Worm (Caenorhabditis elegans) whole organism, L4 larva: Measurements from ENCODE around the gene F44E7.9.

Source experiments
- F10B5.3 ChIP-seq: sonication (generic microtip); optimal IDR thresholded peaks from 2 replicates; lab custom pipeline; 2016; ENCODE audit warnings: mild to moderate bottlenecking, missing genetic modification characterization, missing compliant biosample characterization
- F26F4.8 ChIP-seq: fragments of 200-800 bp; sonication (Bioruptor generic); conservative IDR thresholded peaks from 2 replicates; pipeline ENCODE4 v1.3.6; 2022; ENCODE audit warnings: missing genetic modification characterization, missing compliant biosample characterization
- T20F7.1 ChIP-seq: fragments of 200-800 bp; sonication (Bioruptor generic); optimal IDR thresholded peaks from 2 replicates; lab custom pipeline; 2018; ENCODE audit warnings: mild to moderate bottlenecking, missing genetic modification characterization, missing compliant biosample characterization
- T26A8.4 ChIP-seq: fragments of 200-800 bp; sonication (Bioruptor generic); IDR thresholded peaks from 2 replicates; pipeline ENCODE4 v1.3.6; 2022; ENCODE audit warnings: missing genetic modification characterization, missing compliant biosample characterization
- ZK546.5 ChIP-seq, 2 experiments: sonication (generic microtip); optimal IDR thresholded peaks; 2 replicates each; lab custom pipeline; 2017; ENCODE audit warnings: missing biosample characterization in 2 of 2, missing genetic modification characterization in 2 of 2
- aha-1 ChIP-seq: fragments of 150-350 bp; peaks from one replicate; lab custom pipeline; 2014; ENCODE audit warnings: missing biosample characterization, missing genetic modification characterization
- ama-1 ChIP-seq: fragments of 150-350 bp; optimal IDR thresholded peaks from 2 replicates; lab custom pipeline; 2014; ENCODE audit warnings: inconsistent platforms, mixed read lengths
- attf-4 ChIP-seq: sonication (generic microtip); optimal IDR thresholded peaks from 3 replicates; lab custom pipeline; 2017; ENCODE audit warnings: missing biosample characterization, missing genetic modification characterization
- ceh-32 ChIP-seq: sonication (generic microtip); optimal IDR thresholded peaks from 2 replicates; lab custom pipeline; 2016; ENCODE audit warnings: mild to moderate bottlenecking, missing genetic modification characterization, missing compliant biosample characterization; ENCODE audit not compliant: poor library complexity
- ceh-44 ChIP-seq: fragments of 200-800 bp; sonication (Bioruptor generic); IDR thresholded peaks from 2 replicates; pipeline ENCODE4 v1.3.6; 2022; ENCODE audit warnings: missing genetic modification reagents, missing genetic modification characterization, missing compliant biosample characterization
- ces-1 ChIP-seq: fragments of 150-350 bp; sonication (generic microtip); optimal IDR thresholded peaks from 4 replicates; lab custom pipeline; 2014; ENCODE audit warnings: missing biosample characterization, missing genetic modification reagents, missing genetic modification characterization
- cey-2 ChIP-seq: sonication (generic microtip); optimal IDR thresholded peaks from 3 replicates; lab custom pipeline; 2017; ENCODE audit warnings: missing genetic modification characterization, mild to moderate bottlenecking, missing compliant biosample characterization, antibody characterized with exemption, borderline replicate concordance; ENCODE audit not compliant: insufficient read depth
- daf-12 ChIP-seq: fragments of 150-350 bp; optimal IDR thresholded peaks from 2 replicates; lab custom pipeline; 2014; ENCODE audit warnings: missing biosample characterization, missing genetic modification reagents, missing genetic modification characterization
- daf-19 ChIP-seq: fragments of 200-800 bp; sonication (Bioruptor generic); conservative IDR thresholded peaks from 2 replicates; pipeline ENCODE4 v1.3.6; 2022; ENCODE audit warnings: missing genetic modification characterization, missing compliant biosample characterization
- daf-8 ChIP-seq: fragments of 200-800 bp; sonication (Bioruptor generic); IDR thresholded peaks from 2 replicates; pipeline ENCODE4 v1.3.6; 2022; ENCODE audit warnings: missing genetic modification characterization, missing compliant biosample characterization
- dmd-9 ChIP-seq: fragments of 200-800 bp; sonication (Bioruptor generic); IDR thresholded peaks from 2 replicates; pipeline ENCODE4 v1.3.6; 2022; ENCODE audit warnings: missing genetic modification reagents, missing genetic modification characterization, missing compliant biosample characterization
- dve-1 ChIP-seq: sonication (generic microtip); optimal IDR thresholded peaks from 2 replicates; lab custom pipeline; 2017; ENCODE audit warnings: antibody characterized with exemption, mild to moderate bottlenecking, missing genetic modification characterization, missing compliant biosample characterization; ENCODE audit not compliant: insufficient read depth
- egl-27 ChIP-seq: sonication (generic microtip); optimal IDR thresholded peaks from 3 replicates; lab custom pipeline; 2017; ENCODE audit warnings: missing biosample characterization, missing genetic modification reagents, missing genetic modification characterization
- gei-8 ChIP-seq: fragments of 200-800 bp; sonication (Bioruptor generic); optimal IDR thresholded peaks from 2 replicates; lab custom pipeline; 2018; ENCODE audit warnings: mild to moderate bottlenecking, missing genetic modification characterization, missing compliant biosample characterization
- hif-1 ChIP-seq, 2 experiments: sonication (generic microtip); optimal IDR thresholded peaks; 2 replicates each; lab custom pipeline; 2016 to 2017; ENCODE audit warnings: missing compliant biosample characterization in 2 of 2, missing genetic modification characterization in 2 of 2, missing genetic modification reagents in 2 of 2, missing genotype in 2 of 2, mild to moderate bottlenecking in 1 of 2
- hmg-1.1 ChIP-seq: fragments of 200-800 bp; sonication (Bioruptor generic); IDR thresholded peaks from 2 replicates; pipeline ENCODE4 v1.3.6; 2022; ENCODE audit warnings: missing genetic modification reagents, missing genetic modification characterization, missing compliant biosample characterization
- jun-1 ChIP-seq: fragments of 150-350 bp; optimal IDR thresholded peaks from 2 replicates; lab custom pipeline; 2014; ENCODE audit warnings: missing biosample characterization, missing genetic modification reagents, missing genetic modification characterization
- lin-1 ChIP-seq: fragments of 200-800 bp; sonication (Bioruptor generic); IDR thresholded peaks from 2 replicates; pipeline ENCODE4 v1.3.6; 2022; ENCODE audit warnings: missing genetic modification reagents, missing genetic modification characterization, missing compliant biosample characterization
- lsy-2 ChIP-seq, 2 experiments: fragments of 150-350 bp in 1 of 2; sonication (generic microtip) in 1 of 2; optimal IDR thresholded peaks; 2 replicates each; lab custom pipeline; 2014 to 2017; ENCODE audit warnings: missing biosample characterization in 2 of 2, missing genetic modification characterization in 2 of 2
- madf-5 ChIP-seq, 2 experiments: fragments of 200-800 bp; sonication (Bioruptor generic); IDR thresholded peaks; 2 replicates each; pipeline ENCODE4 v1.3.6; 2022; ENCODE audit warnings: missing compliant biosample characterization in 2 of 2, missing genetic modification characterization in 2 of 2
- mdl-1 ChIP-seq, 2 experiments: fragments of 150-350 bp in 1 of 2; sonication (generic microtip) in 1 of 2; optimal IDR thresholded peaks; 2 replicates each; lab custom pipeline; 2014 to 2017; ENCODE audit warnings: missing biosample characterization in 2 of 2, missing genetic modification characterization in 2 of 2
- mdt-29 ChIP-seq: fragments of 200-800 bp; sonication (Bioruptor generic); IDR thresholded peaks from 2 replicates; pipeline ENCODE4 v1.3.6; 2022; ENCODE audit warnings: missing genetic modification reagents, missing genetic modification characterization, missing compliant biosample characterization
- mxl-2 ChIP-seq: fragments of 200-800 bp; sonication (Bioruptor generic); conservative IDR thresholded peaks from 2 replicates; pipeline ENCODE4 v1.3.6; 2022; ENCODE audit warnings: missing genetic modification reagents, missing genetic modification characterization, missing compliant biosample characterization
- nhr-11 ChIP-seq: fragments of 150-350 bp; optimal IDR thresholded peaks from 2 replicates; lab custom pipeline; 2014; ENCODE audit warnings: missing biosample characterization, missing genetic modification characterization
- nhr-111 ChIP-seq: fragments of 200-800 bp; sonication (Bioruptor generic); optimal IDR thresholded peaks from 2 replicates; lab custom pipeline; 2018; ENCODE audit warnings: mild to moderate bottlenecking, missing genetic modification characterization, missing compliant biosample characterization
- nhr-25 ChIP-seq: sonication (generic microtip); optimal IDR thresholded peaks from 2 replicates; lab custom pipeline; 2017; ENCODE audit warnings: missing genetic modification characterization, mild to moderate bottlenecking, missing compliant biosample characterization, antibody characterized with exemption, moderate library complexity, borderline replicate concordance; ENCODE audit not compliant: insufficient read depth
- nhr-28 ChIP-seq: fragments of 150-350 bp; optimal IDR thresholded peaks from 2 replicates; lab custom pipeline; 2014; ENCODE audit warnings: missing biosample characterization, missing genetic modification characterization
- nhr-41 ChIP-seq: fragments of 200-800 bp; sonication (Bioruptor generic); IDR thresholded peaks from 2 replicates; pipeline ENCODE4 v1.3.6; 2022; ENCODE audit warnings: missing genetic modification reagents, missing genetic modification characterization, missing compliant biosample characterization
- nhr-76 ChIP-seq: fragments of 150-350 bp; optimal IDR thresholded peaks from 2 replicates; lab custom pipeline; 2014; ENCODE audit warnings: missing biosample characterization, missing genetic modification characterization
- nhr-77 ChIP-seq: fragments of 150-350 bp; optimal IDR thresholded peaks from 2 replicates; lab custom pipeline; 2014; ENCODE audit warnings: missing biosample characterization, missing genetic modification characterization
- pqm-1 ChIP-seq: sonication (generic microtip); optimal IDR thresholded peaks from 2 replicates; lab custom pipeline; 2017; ENCODE audit warnings: missing biosample characterization, missing genetic modification characterization
- rbr-2 ChIP-seq: sonication (generic microtip); optimal IDR thresholded peaks from 2 replicates; lab custom pipeline; 2016; ENCODE audit warnings: missing genotype, missing genetic modification characterization, missing compliant biosample characterization
- saeg-2 ChIP-seq: fragments of 200-800 bp; sonication (Bioruptor generic); IDR thresholded peaks from 2 replicates; pipeline ENCODE4 v1.3.6; 2022; ENCODE audit warnings: missing genetic modification reagents, missing genetic modification characterization, missing compliant biosample characterization
- sdz-12 ChIP-seq: fragments of 200-800 bp; sonication (Bioruptor generic); optimal IDR thresholded peaks from 2 replicates; lab custom pipeline; 2018; ENCODE audit warnings: mild to moderate bottlenecking, missing genetic modification characterization, missing compliant biosample characterization
- snpc-4 ChIP-seq: fragments of 150-350 bp; optimal IDR thresholded peaks from 2 replicates; lab custom pipeline; 2014; ENCODE audit warnings: missing biosample characterization, missing genetic modification characterization
- spr-1 ChIP-seq: sonication (generic microtip); optimal IDR thresholded peaks from 2 replicates; lab custom pipeline; 2016; ENCODE audit warnings: mild to moderate bottlenecking, missing genetic modification characterization, missing compliant biosample characterization
- tag-97 ChIP-seq: fragments of 200-800 bp; sonication (Bioruptor generic); IDR thresholded peaks from 2 replicates; pipeline ENCODE4 v1.3.6; 2022; ENCODE audit warnings: missing genetic modification characterization, missing compliant biosample characterization
- unc-62 ChIP-seq, 3 experiments: fragments of 150-350 bp in 1 of 3; sonication (generic microtip); optimal IDR thresholded peaks in 2 of 3; peaks in 1 of 3; 1 replicate in 1 of 3; 2 replicates in 2 of 3; lab custom pipeline; 2014 to 2017; ENCODE audit warnings: missing biosample characterization in 3 of 3, missing genetic modification characterization in 3 of 3, missing genetic modification reagents in 3 of 3, missing genotype in 1 of 3
- vab-7 ChIP-seq: fragments of 200-800 bp; sonication (Bioruptor generic); IDR thresholded peaks from 2 replicates; pipeline ENCODE4 v1.3.6; 2022; ENCODE audit warnings: missing genetic modification reagents, missing genetic modification characterization, missing compliant biosample characterization
- zag-1 ChIP-seq: fragments of 150-350 bp; optimal IDR thresholded peaks from 2 replicates; lab custom pipeline; 2014; ENCODE audit warnings: missing biosample characterization, missing genetic modification characterization
- zfp-2 ChIP-seq: sonication (generic microtip); optimal IDR thresholded peaks from 2 replicates; lab custom pipeline; 2016; ENCODE audit warnings: mild to moderate bottlenecking, missing genetic modification characterization, missing compliant biosample characterization
- zfp-3 ChIP-seq: fragments of 200-800 bp; sonication (Bioruptor generic); conservative IDR thresholded peaks from 2 replicates; pipeline ENCODE4 v1.3.6; 2022; ENCODE audit warnings: missing genetic modification reagents, missing genetic modification characterization, missing compliant biosample characterization
- zip-2 ChIP-seq: fragments of 150-350 bp; optimal IDR thresholded peaks from 2 replicates; lab custom pipeline; 2014; ENCODE audit warnings: missing biosample characterization, missing genetic modification characterization
- ztf-11 ChIP-seq: fragments of 150-350 bp; optimal IDR thresholded peaks from 2 replicates; lab custom pipeline; 2014; ENCODE audit warnings: missing biosample characterization, missing genetic modification characterization

Gene F44E7.9

DNA sequence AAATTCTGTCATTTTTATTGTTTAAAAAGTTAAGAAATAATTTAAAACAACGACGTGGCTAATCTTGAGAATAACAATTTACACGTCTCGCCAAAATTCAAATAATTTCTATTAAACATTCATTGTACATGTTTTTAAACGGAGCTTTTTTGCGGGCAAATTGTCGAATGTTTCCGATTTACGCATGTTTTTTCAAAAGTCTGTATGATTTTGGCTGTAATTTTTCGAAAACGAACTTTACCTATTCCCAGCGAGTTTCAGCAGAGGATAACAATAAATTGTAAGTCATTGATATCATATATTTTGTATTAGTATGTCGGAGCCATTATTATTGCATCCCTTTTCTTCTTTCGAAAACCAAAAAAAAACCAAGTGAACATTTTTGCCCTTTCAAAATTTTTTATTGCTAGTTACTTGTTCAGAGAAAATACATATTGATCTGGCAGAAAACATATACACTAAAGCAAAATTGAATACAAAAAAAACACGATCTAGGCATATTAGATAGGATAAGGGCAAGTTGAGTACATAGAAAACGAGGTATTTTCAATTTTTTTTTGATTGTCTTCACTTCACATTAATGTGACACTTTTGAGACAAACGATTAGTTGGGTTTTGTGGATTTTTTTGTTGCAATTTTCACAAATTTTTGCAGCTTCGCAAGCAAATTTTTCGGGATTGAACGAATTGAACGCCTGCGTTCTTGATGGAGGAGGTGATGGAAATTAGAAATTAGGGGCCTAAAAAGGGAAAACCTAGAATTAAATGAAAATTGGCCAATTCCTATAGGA is 47.7 kb downstream of the F44E7.9 start, which contains the start of gene F26F12.2 (continued):
- TF ChIP-seq daf-19 (GFP tag; lab: Robert Waterston, UW), result no peak
- TF ChIP-seq sdz-12, result peak; percentile 78
- TF ChIP-seq lsy-2 (tag; optimal IDR thresholded peaks at IDR 0.05; lab: Kevin White, UChicago), result no peak
- peak; percentile 6 for TF ChIP-seq spr-1 (tag; lab: Kevin White, UChicago)
- peak in 1 of 2 experiments; percentile 11 for TF ChIP-seq hif-1 (tag; optimal IDR thresholded peaks at IDR 0.05; lab: Kevin White, UChicago)
- TF ChIP-seq cey-2 (tag; lab: Kevin White, UChicago), result no peak
- no peak for TF ChIP-seq zip-2 (tag; lab: Kevin White, UChicago)
- no peak for TF ChIP-seq nhr-77 (tag; lab: Kevin White, UChicago)
- no peak for TF ChIP-seq jun-1 (tag; lab: Kevin White, UChicago)
- peak; percentile 68 for TF ChIP-seq dve-1 (tag; lab: Kevin White, UChicago)
- peak; percentile 39; the same call in 1 of the 2 replicates for TF ChIP-seq hmg-1.1 (GFP tag; lab: Robert Waterston, UW)
- TF ChIP-seq ceh-32 (tag; lab: Kevin White, UChicago), result no peak
- no peak for TF ChIP-seq mdl-1 (tag; optimal IDR thresholded peaks at IDR 0.05; lab: Kevin White, UChicago)
- peak; percentile 84 for TF ChIP-seq aha-1
- TF ChIP-seq mdt-29 (GFP tag; lab: Robert Waterston, UW), result no peak
- TF ChIP-seq nhr-11 (tag; lab: Kevin White, UChicago), result no peak
- TF ChIP-seq gei-8 (GFP tag; lab: Kevin White, UChicago), result no peak
- no peak for TF ChIP-seq egl-27 (tag; lab: Kevin White, UChicago)
- TF ChIP-seq ces-1, result no peak
- TF ChIP-seq rbr-2 (tag; lab: Kevin White, UChicago), result no peak
- TF ChIP-seq daf-12 (tag; lab: Kevin White, UChicago), result no peak
- TF ChIP-seq lin-1 (GFP tag; lab: Robert Waterston, UW), result no peak; the same call in 1 of the 2 replicates
- no peak for TF ChIP-seq ceh-44 (GFP tag; lab: Robert Waterston, UW)
- TF ChIP-seq nhr-28 (tag; lab: Kevin White, UChicago), result no peak
- TF ChIP-seq madf-5 (GFP tag; IDR thresholded peaks at IDR 0.05; lab: Robert Waterston, UW), result peak in 1 of 2 experiments; percentile 17; a peak in 1 of 4 replicates
- no peak for TF ChIP-seq tag-97
- no peak for TF ChIP-seq snpc-4 (tag; lab: Kevin White, UChicago)
- no peak for TF ChIP-seq vab-7 (GFP tag; lab: Robert Waterston, UW)
- no peak for TF ChIP-seq zfp-2 (tag; lab: Kevin White, UChicago)
- TF ChIP-seq zag-1 (tag; lab: Kevin White, UChicago), result no peak
- no peak for TF ChIP-seq F10B5.3 (tag; lab: Kevin White, UChicago)
- TF ChIP-seq attf-4, result no peak
- TF ChIP-seq T20F7.1 (GFP tag; lab: Kevin White, UChicago), result no peak
- TF ChIP-seq nhr-41 (GFP tag; lab: Robert Waterston, UW), result no peak
- TF ChIP-seq F26F4.8 (GFP tag; lab: Robert Waterston, UW), result no peak
- TF ChIP-seq unc-62 (GFP tag; optimal IDR thresholded peaks at IDR 0.05 in 1 of 2; lab: Kevin White, UChicago), result peak in 1 of 2 experiments; percentile 91
- no peak for TF ChIP-seq unc-62 (tag; optimal IDR thresholded peaks at IDR 0.05; lab: Kevin White, UChicago)
- TF ChIP-seq nhr-76 (tag; lab: Kevin White, UChicago), result no peak
- no peak for TF ChIP-seq zfp-3 (GFP tag; lab: Robert Waterston, UW)
- no peak for TF ChIP-seq daf-8 (GFP tag; lab: Robert Waterston, UW)
- no peak for TF ChIP-seq ZK546.5 (tag; optimal IDR thresholded peaks at IDR 0.05; lab: Kevin White, UChicago)
- TF ChIP-seq ama-1, result peak; percentile 79
- TF ChIP-seq mxl-2, result no peak
- no peak for TF ChIP-seq nhr-111 (GFP tag; lab: Kevin White, UChicago)
- peak; percentile 43; the same call in 1 of the 2 replicates for TF ChIP-seq T26A8.4
- no peak for TF ChIP-seq pqm-1
- TF ChIP-seq saeg-2 (GFP tag; lab: Robert Waterston, UW), result no peak
- peak; percentile 59 for TF ChIP-seq nhr-25
- TF ChIP-seq dmd-9 (GFP tag; lab: Robert Waterston, UW), result 0 out of 2 replicates have a peak, but pooled peaks have one; percentile 46
- TF ChIP-seq ztf-11 (tag; lab: Kevin White, UChicago), result no peak
